Fruit fly (Drosophila melanogaster): ENCODE results near the gene tara.

DNA sequence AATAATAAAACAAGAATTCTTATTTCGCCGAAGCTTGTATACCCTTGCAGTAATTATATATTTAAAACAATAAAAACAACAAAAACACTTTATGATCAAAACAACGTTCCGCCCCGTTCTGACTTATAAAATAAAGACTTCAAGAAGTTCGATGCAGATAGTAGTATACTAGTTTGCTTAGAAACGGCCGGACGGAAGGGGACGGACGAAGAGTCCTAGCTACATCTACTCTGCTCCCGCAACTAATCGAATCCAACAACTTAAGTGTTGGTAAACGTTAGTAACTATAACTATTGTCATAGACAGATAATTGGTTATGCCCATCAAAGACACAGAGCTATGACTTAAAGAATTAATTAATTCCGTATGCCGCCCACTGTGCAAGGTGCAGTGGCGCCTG lies 59.0 kb downstream of the tara start:
- no peak for TF ChIP-seq CG7101 (tag; optimal IDR thresholded peaks at IDR 0.05)
- TF ChIP-seq kay (GFP tag; ENCODE audit: borderline replicate concordance), result no peak
- TF ChIP-seq CG14711 (tag; optimal IDR thresholded peaks at IDR 0.05), result no peak
- no peak for TF ChIP-seq CG12768 (GFP tag; optimal IDR thresholded peaks at IDR 0.05)
- no peak for TF ChIP-seq Hr96 (GFP tag; optimal IDR thresholded peaks at IDR 0.05)
- no peak for TF ChIP-seq toe (GFP tag; optimal IDR thresholded peaks at IDR 0.05)
- TF ChIP-seq CG5204 (GFP tag; optimal IDR thresholded peaks at IDR 0.05), result no peak
